Worm (Caenorhabditis elegans): ENCODE data around the gene rpc-11.

The rpc-11 gene

ce11 chrIV:1377699-1378098, 32.1 kb downstream of the rpc-11 start (continued):
- TF ChIP-seq Y48G9A.11 (GFP tag; IDR thresholded peaks at IDR 0.05) (no peak), php-3 (GFP tag; IDR thresholded peaks at IDR 0.05) (no peak), dve-1 (tag; optimal IDR thresholded peaks at IDR 0.05; ENCODE audit: insufficient read depth) (no peak), nhr-77 (tag; optimal IDR thresholded peaks at IDR 0.05) (no peak), ceh-44 (GFP tag; IDR thresholded peaks at IDR 0.05) (no peak), attf-4 (tag; optimal IDR thresholded peaks at IDR 0.05) (no peak), skn-1 (tag; optimal IDR thresholded peaks at IDR 0.05) (no peak), madf-9 (GFP tag; conservative IDR thresholded peaks at IDR 0.05) (peak; percentile 43; the same call in 1 of the 2 replicates)

- TF ChIP-seq Y48G9A.11 (GFP tag; IDR thresholded peaks at IDR 0.05) (no peak), daf-19 (GFP tag; conservative IDR thresholded peaks at IDR 0.05) (no peak), set-16 (GFP tag; IDR thresholded peaks at IDR 0.05) (peak; percentile 66), nhr-11 (tag; optimal IDR thresholded peaks at IDR 0.05) (no peak), mdl-1 (tag; optimal IDR thresholded peaks at IDR 0.05) (no peak), ceh-32 (tag; optimal IDR thresholded peaks at IDR 0.05; ENCODE audit: poor library complexity) (no peak), ceh-28 (tag; optimal IDR thresholded peaks at IDR 0.05) (no peak), ceh-62 (tag; optimal IDR thresholded peaks at IDR 0.05) (no peak), lin-29 (GFP tag; IDR thresholded peaks at IDR 0.05) (no peak), aha-1 (tag) (peak; percentile 10), saeg-2 (GFP tag; IDR thresholded peaks at IDR 0.05) (no peak), jun-1 (tag; optimal IDR thresholded peaks at IDR 0.05) (no peak), pqm-1 (tag; optimal IDR thresholded peaks at IDR 0.05) (no peak)
Observed at ce11 chrIV:1375289-1375688, 34.6 kb downstream of the rpc-11 start.

ce11 chrIV:1371300-1371699, 38.5 kb downstream of the rpc-11 start:
- TF ChIP-seq mep-1 (tag; optimal IDR thresholded peaks at IDR 0.05) (no peak), saeg-2 (GFP tag; IDR thresholded peaks at IDR 0.05) (no peak), ztf-7 (tag; optimal IDR thresholded peaks at IDR 0.05) (no peak), nhr-237 (tag; optimal IDR thresholded peaks at IDR 0.05) (no peak), nhr-48 (tag; optimal IDR thresholded peaks at IDR 0.05) (peak; percentile 29), nhr-28 (tag; optimal IDR thresholded peaks at IDR 0.05) (peak; percentile 22), aha-1 (tag) (peak; percentile 71), mdl-1 (tag; optimal IDR thresholded peaks at IDR 0.05) (peak in 1 of 2 experiments; percentile 32), zfp-3 (GFP tag; conservative IDR thresholded peaks at IDR 0.05) (no peak), spr-1 (tag; optimal IDR thresholded peaks at IDR 0.05) (no peak), F49E8.2 (tag; optimal IDR thresholded peaks at IDR 0.05; ENCODE audit: borderline replicate concordance) (no peak), mxl-3 (GFP tag; optimal IDR thresholded peaks at IDR 0.05) (peak; percentile 65), gei-8 (GFP tag; optimal IDR thresholded peaks at IDR 0.05) (no peak), hlh-11 (tag; optimal IDR thresholded peaks at IDR 0.05) (peak; percentile 62), F37D6.2 (tag; optimal IDR thresholded peaks at IDR 0.05) (no peak), spr-3 (GFP tag; optimal IDR thresholded peaks at IDR 0.05) (no peak)

DNA sequence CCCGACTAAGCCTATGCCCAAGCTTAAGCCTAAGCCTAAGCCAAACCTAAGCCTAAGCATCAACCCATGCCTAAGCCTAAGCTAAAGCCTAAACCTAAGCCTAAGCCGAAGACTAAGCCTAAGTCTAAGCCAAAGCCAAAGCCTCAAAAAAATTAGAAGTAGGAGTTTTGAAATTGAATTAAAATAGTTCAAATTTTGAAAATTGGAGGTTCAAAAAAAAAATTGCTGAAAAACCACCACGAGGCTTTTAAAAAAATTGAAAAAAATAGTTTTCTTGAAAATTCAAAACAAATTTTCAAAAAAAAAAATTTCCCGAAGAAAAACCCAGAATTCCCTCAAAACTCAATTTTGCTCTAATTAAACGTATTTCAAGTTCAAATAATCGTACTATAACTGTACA, 42.8 kb downstream of the rpc-11 start:
- TF ChIP-seq php-3 (GFP tag; IDR thresholded peaks at IDR 0.05) (no peak), aha-1 (tag) (peak; percentile 94)

- TF ChIP-seq Y48G9A.11 (GFP tag; IDR thresholded peaks at IDR 0.05) (0 out of 2 replicates have a peak, but pooled peaks have one; percentile 36), daf-19 (GFP tag; conservative IDR thresholded peaks at IDR 0.05) (no peak), ama-1 (optimal IDR thresholded peaks at IDR 0.05) (no peak)
Observed at ce11 chrIV:1365771-1366170, 44.1 kb downstream of the rpc-11 start.
